Worm (Caenorhabditis elegans) whole organism, L1 larva: ENCODE measurements around the gene F26F4.12.

Source experiments
- aly-2 ChIP-seq: fragments of 150-350 bp; optimal IDR thresholded peaks from 2 replicates; lab custom pipeline; 2014; ENCODE audit warnings: missing biosample characterization, missing genetic modification characterization
- ama-1 ChIP-seq: fragments of 150-350 bp; optimal IDR thresholded peaks from 2 replicates; lab custom pipeline; 2014
- ceh-82 ChIP-seq, 3 experiments: fragments of 150-350 bp in 1 of 3; sonication (generic microtip) in 2 of 3; optimal IDR thresholded peaks; 2 replicates each; lab custom pipeline; 2014 to 2017; ENCODE audit warnings: missing biosample characterization in 3 of 3, missing genetic modification characterization in 3 of 3
- elt-3 ChIP-seq, 6 experiments: fragments of 150-350 bp in 1 of 6; sonication (generic microtip); optimal IDR thresholded peaks; 2 replicates each; lab custom pipeline; 2017 to 2018; ENCODE audit warnings: missing biosample characterization in 6 of 6, missing genetic modification characterization in 6 of 6, inconsistent platforms in 1 of 6
- fos-1 ChIP-seq: fragments of 150-350 bp; optimal IDR thresholded peaks from 2 replicates; lab custom pipeline; 2014; ENCODE audit warnings: missing biosample characterization, missing genetic modification characterization
- hlh-4 ChIP-seq: sonication (generic microtip); optimal IDR thresholded peaks from 2 replicates; lab custom pipeline; 2016; ENCODE audit warnings: mild to moderate bottlenecking, missing genetic modification characterization, missing compliant biosample characterization
- lin-15B ChIP-seq: fragments of 150-350 bp; sonication (generic microtip); optimal IDR thresholded peaks from 3 replicates; lab custom pipeline; 2014; ENCODE audit warnings: missing biosample characterization, missing genetic modification characterization
- nhr-90 ChIP-seq: sonication (generic microtip); optimal IDR thresholded peaks from 2 replicates; lab custom pipeline; 2016; ENCODE audit warnings: mild to moderate bottlenecking, missing genetic modification characterization, missing compliant biosample characterization; ENCODE audit not compliant: poor library complexity
- pag-3 ChIP-seq: sonication (generic microtip); optimal IDR thresholded peaks from 2 replicates; lab custom pipeline; 2017; ENCODE audit warnings: missing genetic modification characterization, mild to moderate bottlenecking, missing compliant biosample characterization, antibody characterized with exemption, borderline replicate concordance; ENCODE audit not compliant: insufficient read depth
- snpc-4 ChIP-seq: fragments of 150-350 bp; optimal IDR thresholded peaks from 2 replicates; lab custom pipeline; 2014; ENCODE audit warnings: missing biosample characterization, missing genetic modification characterization
- unc-62 ChIP-seq: fragments of 150-350 bp; optimal IDR thresholded peaks from 2 replicates; lab custom pipeline; 2014; ENCODE audit warnings: missing biosample characterization, missing genetic modification reagents, missing genetic modification characterization

DNA sequence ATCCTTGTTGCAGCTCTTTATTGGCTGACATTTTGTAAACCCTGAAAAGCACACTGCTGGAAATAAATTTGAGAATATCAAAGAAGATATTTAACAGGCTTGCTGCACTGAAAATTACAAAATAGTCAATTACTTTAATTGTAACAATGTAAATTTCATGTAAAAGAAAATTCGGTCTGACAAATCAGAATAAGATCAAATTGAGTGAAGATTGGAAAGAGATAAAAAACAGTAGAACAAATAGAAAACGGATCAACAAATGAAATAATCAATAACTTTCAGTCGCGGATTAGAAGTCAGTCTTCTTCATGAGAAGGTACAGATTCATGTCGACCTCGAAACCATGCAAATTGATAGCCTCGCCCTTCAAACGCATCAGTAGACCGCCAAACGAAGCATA is 7.2 kb upstream of the F26F4.12 start, which contains the start of gene rars-1:
- TF ChIP-seq elt-3 (tag; optimal IDR thresholded peaks at IDR 0.05; lab: Kevin White, UChicago) (no peak), lin-15B (no peak), ceh-82 (tag; optimal IDR thresholded peaks at IDR 0.05; lab: Kevin White, UChicago) (no peak), fos-1 (tag; lab: Kevin White, UChicago) (no peak), ama-1 (no peak), snpc-4 (tag; lab: Kevin White, UChicago) (no peak), aly-2 (no peak), hlh-4 (tag; lab: Kevin White, UChicago) (no peak), nhr-90 (tag; lab: Kevin White, UChicago) (no peak), unc-62 (no peak), pag-3 (tag; lab: Kevin White, UChicago) (no peak)
